Fruit fly (Drosophila melanogaster) whole organism, pupa: ENCODE data around the gene RagA-B.

Experiments used
- CG10348 ChIP-seq: fragments of 200-800 bp; sonication (Bioruptor generic); IDR thresholded peaks from 2 replicates; pipeline ENCODE4 v1.3.6; 2022; ENCODE audit warnings: missing biosample characterization, missing genetic modification characterization
- CG12605 ChIP-seq: fragments of 200-800 bp; sonication (Bioruptor generic); IDR thresholded peaks from 2 replicates; pipeline ENCODE4 v1.3.6; 2022; ENCODE audit warnings: missing biosample characterization, missing genetic modification characterization
- CG13204 ChIP-seq: fragments of 200-800 bp; sonication (Bioruptor generic); optimal IDR thresholded peaks from 2 replicates; lab custom pipeline; 2018; ENCODE audit warnings: missing biosample characterization, mild to moderate bottlenecking, missing genetic modification characterization, moderate library complexity
- CG14655 ChIP-seq: fragments of 200-800 bp; sonication (Bioruptor generic); optimal IDR thresholded peaks from 3 replicates; lab custom pipeline; 2017; ENCODE audit warnings: mild to moderate bottlenecking, missing biosample characterization, missing genetic modification reagents, missing genetic modification characterization
- CG15710 ChIP-seq: fragments of 200-800 bp; sonication (Bioruptor generic); optimal IDR thresholded peaks from 2 replicates; lab custom pipeline; 2018; ENCODE audit warnings: missing biosample characterization, mild to moderate bottlenecking, missing genetic modification characterization, moderate library complexity
- CG17806 ChIP-seq: fragments of 200-800 bp; sonication (Bioruptor generic); optimal IDR thresholded peaks from 2 replicates; lab custom pipeline; 2018; ENCODE audit warnings: missing biosample characterization, mild to moderate bottlenecking, missing genetic modification characterization, moderate library complexity
- CG32121 ChIP-seq: fragments of 200-800 bp; sonication (Bioruptor generic); IDR thresholded peaks from 2 replicates; pipeline ENCODE4 v1.3.6; 2022; ENCODE audit warnings: missing biosample characterization, missing genetic modification characterization
- CG34367 ChIP-seq: fragments of 200-800 bp; sonication (Bioruptor generic); optimal IDR thresholded peaks from 2 replicates; lab custom pipeline; 2018; ENCODE audit warnings: missing biosample characterization, mild to moderate bottlenecking, missing genetic modification characterization
- CG4496 ChIP-seq: fragments of 200-800 bp; sonication (Bioruptor generic); IDR thresholded peaks from 3 replicates; pipeline ENCODE4 v1.3.6; 2022; ENCODE audit warnings: missing biosample characterization, missing genetic modification characterization
- CG8159 ChIP-seq: fragments of 200-800 bp; sonication (Bioruptor generic); optimal IDR thresholded peaks from 3 replicates; lab custom pipeline; 2018; ENCODE audit warnings: missing biosample characterization, mild to moderate bottlenecking, missing genetic modification characterization, moderate library complexity
- CG8301 ChIP-seq: fragments of 200-800 bp; sonication (Bioruptor generic); optimal IDR thresholded peaks from 2 replicates; lab custom pipeline; 2018; ENCODE audit warnings: missing biosample characterization, mild to moderate bottlenecking, missing genetic modification characterization
- CG9948 ChIP-seq: fragments of 200-800 bp; sonication (Bioruptor generic); optimal IDR thresholded peaks from 2 replicates; lab custom pipeline; 2018; ENCODE audit warnings: missing biosample characterization, mild to moderate bottlenecking, missing genetic modification characterization, moderate library complexity
- D1 ChIP-seq: fragments of 200-800 bp; sonication (Bioruptor generic); optimal IDR thresholded peaks from 2 replicates; lab custom pipeline; 2018; ENCODE audit warnings: missing biosample characterization, mild to moderate bottlenecking, missing genetic modification characterization, moderate library complexity
- EcR ChIP-seq: fragments of 200-800 bp; sonication (Bioruptor generic); optimal IDR thresholded peaks from 3 replicates; lab custom pipeline; 2019; ENCODE audit warnings: missing biosample characterization, missing genetic modification characterization, mild to moderate bottlenecking, moderate library complexity, missing genetic modification reagents
- Ets98B ChIP-seq: fragments of 200-800 bp; sonication (Bioruptor generic); IDR thresholded peaks from 2 replicates; pipeline ENCODE4 v1.3.6; 2022; ENCODE audit warnings: missing biosample characterization, missing genetic modification characterization
- Pif1A ChIP-seq: fragments of 200-800 bp; sonication (Bioruptor generic); optimal IDR thresholded peaks from 3 replicates; lab custom pipeline; 2016; ENCODE audit warnings: missing biosample characterization, missing genetic modification characterization
- Pif1B ChIP-seq: fragments of 200-800 bp; sonication (Bioruptor generic); optimal IDR thresholded peaks from 3 replicates; lab custom pipeline; 2016; ENCODE audit warnings: missing biosample characterization, missing genetic modification characterization
- Snoo ChIP-seq: fragments of 200-800 bp; sonication (Bioruptor generic); optimal IDR thresholded peaks from 3 replicates; lab custom pipeline; 2017; ENCODE audit warnings: missing biosample characterization, mild to moderate bottlenecking, missing genetic modification characterization, inconsistent platforms
- fd96Ca ChIP-seq: fragments of 200-800 bp; sonication (Bioruptor generic); IDR thresholded peaks from 3 replicates; pipeline ENCODE4 v1.3.6; 2022; ENCODE audit warnings: missing biosample characterization, missing genetic modification characterization
- gl ChIP-seq: fragments of 200-800 bp; sonication (Bioruptor generic); optimal IDR thresholded peaks from 2 replicates; lab custom pipeline; 2018; ENCODE audit warnings: missing biosample characterization, mild to moderate bottlenecking, missing genetic modification characterization
- rn ChIP-seq: fragments of 200-800 bp; sonication (Bioruptor generic); IDR thresholded peaks from 2 replicates; pipeline ENCODE4 v1.3.6; 2022; ENCODE audit warnings: missing biosample characterization, missing genetic modification characterization

RagA-B gene

dm6 chr3R:8992928-8993579, 8.9 kb upstream of the RagA-B start, which contains the start of gene CG11975:
Gene CG11975 (plus strand): TSS chr3R:8993253.
- TF ChIP-seq CG17806, result peak; percentile 20
- TF ChIP-seq CG32121 (GFP tag; lab: Robert Waterston, UW), result peak; percentile 39; the same call in 1 of the 2 replicates
- peak; percentile 52 for TF ChIP-seq Snoo (tag; lab: Kevin White, UChicago)
- peak; percentile 47; the same call in 1 of the 3 replicates for TF ChIP-seq fd96Ca (GFP tag; lab: Robert Waterston, UW)
- no peak for TF ChIP-seq Pif1B (GFP tag; lab: Kevin White, UChicago)
- TF ChIP-seq CG13204 (GFP tag; lab: Kevin White, UChicago), result no peak
- no peak for TF ChIP-seq CG14655 (GFP tag; lab: Kevin White, UChicago)
- TF ChIP-seq CG9948, result peak; percentile 34
- no peak for TF ChIP-seq CG8159 (tag; lab: Kevin White, UChicago)
- no peak for TF ChIP-seq Pif1A
- TF ChIP-seq CG15710 (tag; lab: Kevin White, UChicago), result peak; percentile 62
- no peak for TF ChIP-seq D1
- TF ChIP-seq CG4496 (GFP tag; lab: Robert Waterston, UW), result peak; percentile 60; the same call in 1 of the 3 replicates
- peak; percentile 69 for TF ChIP-seq EcR
- TF ChIP-seq, all 21 proteins: peak for 8

dm6 chr3R:8984602-8985074, 523 bp upstream of the RagA-B start, which contains the start of gene CG11970:
Gene CG11970 (plus strand): TSS chr3R:8984718.
- no peak for TF ChIP-seq D1

- TF ChIP-seq CG8301 (tag; lab: Kevin White, UChicago) (no peak), D1 (no peak), Ets98B (GFP tag; lab: Robert Waterston, UW) (no peak), rn (GFP tag; lab: Robert Waterston, UW) (no peak), Pif1B (GFP tag; lab: Kevin White, UChicago) (no peak), Snoo (tag; lab: Kevin White, UChicago) (no peak), fd96Ca (GFP tag; lab: Robert Waterston, UW) (no peak), CG15710 (tag; lab: Kevin White, UChicago) (no peak), CG13204 (GFP tag; lab: Kevin White, UChicago) (no peak), CG4496 (GFP tag; lab: Robert Waterston, UW) (no peak), CG10348 (no peak), CG32121 (GFP tag; lab: Robert Waterston, UW) (no peak)
Observed at dm6 chr3R:8981209-8981996, 2.7 kb downstream of the RagA-B start.

dm6 chr3R:8980776-8981165, 3.3 kb downstream of the RagA-B start, which contains the start of gene CAHbeta:
Gene CAHbeta (plus strand): TSS chr3R:8980860.
- TF ChIP-seq CG12605 (GFP tag; lab: Robert Waterston, UW) (peak; percentile 58), CG15710 (tag; lab: Kevin White, UChicago) (no peak), CG4496 (GFP tag; lab: Robert Waterston, UW) (no peak), Pif1A (no peak), CG8301 (tag; lab: Kevin White, UChicago) (no peak), Snoo (tag; lab: Kevin White, UChicago) (no peak), Ets98B (GFP tag; lab: Robert Waterston, UW) (peak; percentile 42; the same call in 1 of the 2 replicates), CG34367 (tag; lab: Kevin White, UChicago) (no peak), gl (no peak)
- TF ChIP-seq, all 21 proteins: peak for 2

dm6 chr3R:8979850-8980775, 4.0 kb downstream of the RagA-B start:
- TF ChIP-seq CG8159 (tag; lab: Kevin White, UChicago), result peak; percentile 17
- TF ChIP-seq Snoo (tag; lab: Kevin White, UChicago), result peak; percentile 18
- no peak for TF ChIP-seq CG10348
- peak; percentile 19 for TF ChIP-seq CG8301 (tag; lab: Kevin White, UChicago)
- TF ChIP-seq CG34367 (tag; lab: Kevin White, UChicago), result no peak
- no peak for TF ChIP-seq CG9948
- no peak for TF ChIP-seq CG15710 (tag; lab: Kevin White, UChicago)
- TF ChIP-seq CG12605 (GFP tag; lab: Robert Waterston, UW), result peak; percentile 15; the same call in 1 of the 2 replicates
- TF ChIP-seq D1, result peak; percentile 63
- peak; percentile 24; the same call in 1 of the 3 replicates for TF ChIP-seq fd96Ca (GFP tag; lab: Robert Waterston, UW)
- TF ChIP-seq gl, result peak; percentile 9
- TF ChIP-seq CG17806, result no peak
- no peak for TF ChIP-seq EcR
- TF ChIP-seq Ets98B (GFP tag; lab: Robert Waterston, UW), result no peak
- TF ChIP-seq CG4496 (GFP tag; lab: Robert Waterston, UW), result no peak
- TF ChIP-seq CG32121 (GFP tag; lab: Robert Waterston, UW), result no peak
